Fruit fly (Drosophila melanogaster) whole organism, embryonic: Measurements from ENCODE around the gene WASp.

Experiments used
- Awh ChIP-seq: fragments of 200-800 bp; sonication (Bioruptor generic); IDR thresholded peaks from 2 replicates; pipeline ENCODE4, ENCODE4 v1.3.6; 2022; ENCODE audit warnings: missing biosample characterization, missing genetic modification characterization
- CG10431 ChIP-seq: fragments of 200-800 bp; sonication (Bioruptor generic); optimal IDR thresholded peaks from 3 replicates; lab custom pipeline; 2018; ENCODE audit warnings: missing biosample characterization, mild to moderate bottlenecking, missing genetic modification characterization
- CG11456 ChIP-seq: fragments of 200-800 bp; sonication (Bioruptor generic); IDR thresholded peaks from 3 replicates; pipeline ENCODE4 v1.3.6; 2022; ENCODE audit warnings: missing biosample characterization, missing genetic modification characterization
- CG13894 ChIP-seq: fragments of 200-800 bp; sonication (Bioruptor generic); optimal IDR thresholded peaks from 3 replicates; lab custom pipeline; 2018; ENCODE audit warnings: missing biosample characterization, mild to moderate bottlenecking, missing genetic modification characterization, moderate library complexity
- CG18619 ChIP-seq: fragments of 200-800 bp; sonication (Bioruptor generic); optimal IDR thresholded peaks from 3 replicates; lab custom pipeline; 2017; ENCODE audit warnings: missing biosample characterization, mild to moderate bottlenecking, missing genetic modification characterization
- CG2199 ChIP-seq: fragments of 200-800 bp; sonication (Bioruptor generic); IDR thresholded peaks from 3 replicates; pipeline ENCODE4 v1.3.6; 2022; ENCODE audit warnings: missing biosample characterization, missing genetic modification characterization
- CG31365 ChIP-seq: fragments of 200-800 bp; sonication (Bioruptor generic); optimal IDR thresholded peaks from 2 replicates; lab custom pipeline; 2018; ENCODE audit warnings: missing biosample characterization, mild to moderate bottlenecking, missing genetic modification characterization
- CG33213 ChIP-seq: fragments of 200-800 bp; sonication (Bioruptor generic); optimal IDR thresholded peaks from 3 replicates; lab custom pipeline; 2016; ENCODE audit warnings: missing biosample characterization, missing genetic modification characterization
- CG4328 ChIP-seq: fragments of 200-800 bp; sonication (Bioruptor generic); optimal IDR thresholded peaks from 3 replicates; lab custom pipeline; 2017; ENCODE audit warnings: missing biosample characterization, missing genetic modification reagents, missing genetic modification characterization
- CG4404 ChIP-seq: fragments of 200-800 bp; sonication (Bioruptor generic); IDR thresholded peaks from 2 replicates; pipeline ENCODE4 v1.3.6; 2022; ENCODE audit warnings: missing biosample characterization, missing genetic modification characterization
- CG4424 ChIP-seq: fragments of 200-800 bp; sonication (Bioruptor generic); optimal IDR thresholded peaks from 3 replicates; lab custom pipeline; 2016; ENCODE audit warnings: missing biosample characterization, missing genetic modification characterization
- CG4820 ChIP-seq: fragments of 200-800 bp; sonication (Bioruptor generic); optimal IDR thresholded peaks from 3 replicates; lab custom pipeline; 2016; ENCODE audit warnings: missing biosample characterization, missing genetic modification characterization
- CG4854 ChIP-seq: fragments of 200-800 bp; sonication (Bioruptor generic); optimal IDR thresholded peaks from 2 replicates; lab custom pipeline; 2016; ENCODE audit warnings: missing biosample characterization, missing genetic modification characterization, inconsistent platforms
- CG6272 ChIP-seq: fragments of 200-800 bp; sonication (Bioruptor generic); IDR thresholded peaks from 2 replicates; pipeline ENCODE4 v1.3.6; 2022; ENCODE audit warnings: missing biosample characterization, missing genetic modification characterization
- CG6654 ChIP-seq: fragments of 200-800 bp; sonication (Bioruptor generic); optimal IDR thresholded peaks from 2 replicates; lab custom pipeline; 2017; ENCODE audit warnings: missing biosample characterization, mild to moderate bottlenecking, missing genetic modification characterization
- CG7271 ChIP-seq: fragments of 200-800 bp; sonication (Bioruptor generic); optimal IDR thresholded peaks from 2 replicates; lab custom pipeline; 2018; ENCODE audit warnings: missing biosample characterization, mild to moderate bottlenecking, missing genetic modification characterization, moderate library complexity
- CG7786 ChIP-seq: fragments of 200-800 bp; sonication (Bioruptor generic); optimal IDR thresholded peaks from 2 replicates; lab custom pipeline; 2016; ENCODE audit warnings: missing biosample characterization, missing genetic modification characterization
- CG7839 ChIP-seq: fragments of 200-800 bp; sonication (Bioruptor generic); optimal IDR thresholded peaks from 3 replicates; lab custom pipeline; 2018; ENCODE audit warnings: missing biosample characterization, mild to moderate bottlenecking, missing genetic modification characterization, moderate library complexity
- CG8478 ChIP-seq: fragments of >200 bp; optimal IDR thresholded peaks from 2 replicates; lab custom pipeline; 2018
- CTCF ChIP-seq: fragments of 200-800 bp; sonication (Bioruptor generic); optimal IDR thresholded peaks from 2 replicates; lab custom pipeline; 2017; ENCODE audit warnings: missing biosample characterization, mild to moderate bottlenecking, missing genetic modification characterization, moderate library complexity
- CoRest ChIP-seq: fragments of 200-800 bp; sonication (Bioruptor generic); optimal IDR thresholded peaks from 3 replicates; lab custom pipeline; 2018; ENCODE audit warnings: missing biosample characterization, mild to moderate bottlenecking, missing genetic modification characterization, moderate library complexity
- Dek ChIP-seq: fragments of 200-800 bp; sonication (Bioruptor generic); optimal IDR thresholded peaks from 3 replicates; lab custom pipeline; 2019; ENCODE audit warnings: missing biosample characterization, mild to moderate bottlenecking, missing genetic modification characterization, moderate library complexity
- Doc3 ChIP-seq: fragments of 200-800 bp; sonication (Bioruptor generic); IDR thresholded peaks from 3 replicates; pipeline ENCODE4 v1.3.6; 2022; ENCODE audit warnings: missing biosample characterization, missing genetic modification characterization; ENCODE audit not compliant: partially characterized antibody
- Dref ChIP-seq: fragments of 200-800 bp; sonication (Bioruptor generic); IDR thresholded peaks from 2 replicates; pipeline ENCODE4 v1.3.6; 2022; ENCODE audit warnings: missing biosample characterization, missing genetic modification characterization
- Elba2 ChIP-seq: fragments of 200-800 bp; sonication (Bioruptor generic); optimal IDR thresholded peaks from 3 replicates; lab custom pipeline; 2016; ENCODE audit warnings: missing biosample characterization, missing genetic modification characterization
- Ets65A ChIP-seq: fragments of 200-800 bp; sonication (Bioruptor generic); peaks from one replicate; lab custom pipeline; 2016; ENCODE audit warnings: missing biosample characterization, missing genetic modification characterization
- H15 ChIP-seq: fragments of 200-800 bp; sonication (Bioruptor generic); IDR thresholded peaks from 3 replicates; pipeline ENCODE4 v1.3.6; 2022; ENCODE audit warnings: missing biosample characterization, missing genetic modification characterization
- MTF-1 ChIP-seq: fragments of 200-800 bp; sonication (Bioruptor generic); optimal IDR thresholded peaks from 2 replicates; lab custom pipeline; 2018; ENCODE audit warnings: missing biosample characterization, mild to moderate bottlenecking, missing genetic modification characterization, borderline replicate concordance
- Myb ChIP-seq: fragments of 200-800 bp; sonication (Bioruptor generic); optimal IDR thresholded peaks from 2 replicates; lab custom pipeline; 2016; ENCODE audit warnings: missing biosample characterization, missing genetic modification characterization
- Nf-YA ChIP-seq: fragments of 200-800 bp; sonication (Bioruptor generic); IDR thresholded peaks from 2 replicates; pipeline ENCODE4 v1.3.6; 2022; ENCODE audit warnings: missing biosample characterization, missing genetic modification characterization
- Optix ChIP-seq: fragments of 200-800 bp; sonication (Bioruptor generic); IDR thresholded peaks from 3 replicates; pipeline ENCODE4 v1.3.6; 2022; ENCODE audit warnings: missing biosample characterization, missing genetic modification characterization
- Ravus ChIP-seq: fragments of 200-800 bp; sonication (Bioruptor generic); IDR thresholded peaks from 2 replicates; pipeline ENCODE4 v1.3.6; 2022; ENCODE audit warnings: missing biosample characterization, missing genetic modification characterization
- Six4 ChIP-seq: fragments of 200-800 bp; sonication (Bioruptor generic); optimal IDR thresholded peaks from 2 replicates; lab custom pipeline; 2016; ENCODE audit warnings: missing biosample characterization, missing genetic modification characterization
- Ssrp ChIP-seq: fragments of 200-800 bp; sonication (Bioruptor generic); optimal IDR thresholded peaks from 2 replicates; lab custom pipeline; 2018; ENCODE audit warnings: missing biosample characterization, mild to moderate bottlenecking, missing genetic modification characterization, moderate library complexity
- amos ChIP-seq: fragments of 200-800 bp; sonication (Bioruptor generic); IDR thresholded peaks from 2 replicates; pipeline ENCODE4 v1.3.6; 2022; ENCODE audit warnings: missing biosample characterization, missing genetic modification characterization; ENCODE audit not compliant: partially characterized antibody
- crol ChIP-seq: fragments of 200-800 bp; sonication (Bioruptor generic); IDR thresholded peaks from 2 replicates; pipeline ENCODE4 v1.3.6; 2022; ENCODE audit warnings: missing biosample characterization, missing genetic modification characterization
- dan ChIP-seq: fragments of 200-800 bp; sonication (Bioruptor generic); IDR thresholded peaks from 2 replicates; pipeline ENCODE4 v1.3.6; 2022; ENCODE audit warnings: missing biosample characterization, missing genetic modification characterization
- lbe ChIP-seq: fragments of 200-800 bp; sonication (Bioruptor generic); optimal IDR thresholded peaks from 2 replicates; lab custom pipeline; 2016; ENCODE audit warnings: missing biosample characterization, mild to moderate bottlenecking, missing genetic modification characterization
- lmd ChIP-seq: fragments of 200-800 bp; sonication (Bioruptor generic); IDR thresholded peaks from 2 replicates; pipeline ENCODE4 v1.3.6; 2022; ENCODE audit warnings: missing biosample characterization, missing genetic modification characterization
- mld ChIP-seq: fragments of 200-800 bp; sonication (Bioruptor generic); IDR thresholded peaks from 3 replicates; pipeline ENCODE4 v1.3.6; 2022; ENCODE audit warnings: missing biosample characterization, missing genetic modification characterization; ENCODE audit not compliant: partially characterized antibody
- nmo ChIP-seq: fragments of 200-800 bp; sonication (Bioruptor generic); optimal IDR thresholded peaks from 2 replicates; lab custom pipeline; 2018; ENCODE audit warnings: missing biosample characterization, mild to moderate bottlenecking, missing genetic modification characterization, moderate library complexity
- odd ChIP-seq: fragments of 200-800 bp; sonication (Bioruptor generic); optimal IDR thresholded peaks from 2 replicates; lab custom pipeline; 2017; ENCODE audit warnings: missing biosample characterization, mild to moderate bottlenecking, missing genetic modification characterization
- org-1 ChIP-seq: fragments of 200-800 bp; sonication (Bioruptor generic); optimal IDR thresholded peaks from 2 replicates; lab custom pipeline; 2017; ENCODE audit warnings: missing biosample characterization, missing genetic modification characterization
- pros ChIP-seq: fragments of 200-800 bp; sonication (Bioruptor generic); optimal IDR thresholded peaks from 3 replicates; lab custom pipeline; 2019; ENCODE audit warnings: missing biosample characterization, mild to moderate bottlenecking, missing genetic modification characterization, moderate library complexity
- rib ChIP-seq: fragments of 200-800 bp; sonication (Bioruptor generic); IDR thresholded peaks from 2 replicates; pipeline ENCODE4 v1.3.6; 2022; ENCODE audit warnings: missing biosample characterization, missing genetic modification characterization
- sima ChIP-seq: fragments of 200-800 bp; sonication (Bioruptor generic); optimal IDR thresholded peaks from 2 replicates; lab custom pipeline; 2016; ENCODE audit warnings: missing biosample characterization, missing genetic modification characterization
- so ChIP-seq: fragments of 200-800 bp; sonication (Bioruptor generic); IDR thresholded peaks from 3 replicates; pipeline ENCODE4 v1.3.6; 2022; ENCODE audit warnings: missing biosample characterization, missing genetic modification characterization
- trem ChIP-seq: fragments of 200-800 bp; optimal IDR thresholded peaks from 3 replicates; lab custom pipeline; 2019; ENCODE audit warnings: missing biosample characterization, mild to moderate bottlenecking, missing genetic modification characterization, moderate library complexity
- twi ChIP-seq: fragments of 200-800 bp; optimal IDR thresholded peaks from 2 replicates; lab custom pipeline; 2019; ENCODE audit warnings: missing biosample characterization, mild to moderate bottlenecking, missing genetic modification characterization, moderate library complexity
- vvl ChIP-seq: fragments of 200-800 bp; sonication (Bioruptor generic); IDR thresholded peaks from 2 replicates; pipeline ENCODE4 v1.3.6; 2022; ENCODE audit warnings: missing biosample characterization, missing genetic modification characterization
- zf30C ChIP-seq: fragments of 200-800 bp; sonication (Bioruptor generic); optimal IDR thresholded peaks from 3 replicates; lab custom pipeline; 2018; ENCODE audit warnings: missing biosample characterization, mild to moderate bottlenecking, missing genetic modification characterization

Gene WASp

DNA sequence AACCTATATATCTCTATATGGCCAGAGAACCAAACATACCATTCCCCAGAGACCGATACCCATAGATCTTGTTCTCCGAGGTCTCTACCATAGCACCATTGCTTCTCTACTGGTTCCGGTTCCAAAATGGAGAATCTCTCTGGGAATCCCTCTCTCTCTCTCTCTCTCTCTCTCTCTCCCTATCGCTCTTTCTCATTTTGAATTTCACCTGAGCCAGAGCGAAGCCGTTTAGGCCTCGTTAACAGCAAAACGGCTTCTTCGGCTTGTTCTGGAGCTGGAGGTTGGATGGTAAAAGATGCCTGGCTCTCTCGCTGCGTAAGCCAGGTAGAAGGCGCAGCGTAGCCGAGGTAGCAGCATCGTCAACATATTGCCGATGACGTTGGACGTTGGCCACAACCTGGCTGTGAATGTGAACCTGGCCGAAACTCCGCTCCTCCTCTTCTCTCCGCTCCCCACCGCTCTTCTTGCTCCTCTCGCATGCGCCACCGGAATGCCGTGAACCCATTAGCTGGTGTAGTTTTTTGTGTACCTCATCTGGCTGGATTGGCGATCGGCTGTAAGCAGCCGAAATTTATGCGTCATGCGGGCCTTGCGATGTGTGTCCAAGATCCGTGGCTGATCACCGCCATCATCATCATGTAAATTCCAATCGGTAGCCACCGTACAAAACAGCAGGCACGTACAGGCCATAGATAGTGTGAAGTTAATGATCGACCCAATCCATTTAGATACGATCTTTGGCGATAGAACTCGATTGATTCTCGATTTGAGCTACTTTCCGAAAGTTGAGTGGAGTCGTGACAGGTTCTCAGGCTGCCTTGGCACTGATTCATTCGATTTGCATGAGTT is 29.7 kb upstream of the WASp start:
- TF ChIP-seq CoRest (tag; lab: Kevin White, UChicago): no peak
- peak; percentile 18; the same call in 1 of the 3 replicates for TF ChIP-seq Doc3 (GFP tag; lab: Robert Waterston, UW)
- TF ChIP-seq Dref (GFP tag; lab: Robert Waterston, UW): no peak
- peak; percentile 41; the same call in 1 of the 3 replicates for TF ChIP-seq CG2199 (GFP tag; lab: Robert Waterston, UW)
- TF ChIP-seq Optix (GFP tag; lab: Robert Waterston, UW): no peak
- no peak for TF ChIP-seq lmd (GFP tag; lab: Robert Waterston, UW)
- TF ChIP-seq CG4424 (GFP tag; lab: Kevin White, UChicago): no peak
- TF ChIP-seq CG4328 (GFP tag; lab: Kevin White, UChicago): no peak
- TF ChIP-seq zf30C (GFP tag; lab: Kevin White, UChicago): no peak
- TF ChIP-seq CG6654 (GFP tag; lab: Kevin White, UChicago): no peak
- no peak for TF ChIP-seq CG7786
- TF ChIP-seq Dek (tag; lab: Kevin White, UChicago): no peak
- no peak for TF ChIP-seq Nf-YA
- TF ChIP-seq Myb (GFP tag; lab: Kevin White, UChicago): no peak
- TF ChIP-seq CG33213 (GFP tag; lab: Kevin White, UChicago): no peak
- no peak for TF ChIP-seq Elba2 (GFP tag; lab: Kevin White, UChicago)
- TF ChIP-seq nmo (GFP tag; lab: Kevin White, UChicago): no peak
- no peak for TF ChIP-seq org-1 (GFP tag; lab: Kevin White, UChicago)
- TF ChIP-seq H15 (GFP tag; lab: Robert Waterston, UW): no peak
- TF ChIP-seq CG7839 (tag; lab: Kevin White, UChicago): no peak
- peak; percentile 39 for TF ChIP-seq pros (GFP tag; lab: Kevin White, UChicago)
- no peak for TF ChIP-seq sima (GFP tag; lab: Kevin White, UChicago)
- TF ChIP-seq amos (GFP tag; lab: Robert Waterston, UW): no peak
- peak; percentile 39 for TF ChIP-seq CG8478
- TF ChIP-seq CTCF: no peak
- TF ChIP-seq Ravus (GFP tag; lab: Robert Waterston, UW): peak; percentile 58; the same call in 1 of the 2 replicates
- TF ChIP-seq odd: no peak
- TF ChIP-seq CG6272: no peak
- TF ChIP-seq MTF-1: no peak
- TF ChIP-seq vvl (GFP tag; lab: Robert Waterston, UW): peak; percentile 39; the same call in 1 of the 2 replicates
- no peak for TF ChIP-seq CG4820 (GFP tag; lab: Kevin White, UChicago)
- TF ChIP-seq twi (tag; lab: Kevin White, UChicago): no peak
- no peak for TF ChIP-seq CG4854 (GFP tag; lab: Kevin White, UChicago)
- TF ChIP-seq CG10431 (GFP tag; lab: Kevin White, UChicago): no peak
- peak; percentile 50; the same call in 1 of the 3 replicates for TF ChIP-seq so (GFP tag; lab: Robert Waterston, UW)
- no peak for TF ChIP-seq CG4404
- TF ChIP-seq Six4 (GFP tag; lab: Kevin White, UChicago): no peak
- TF ChIP-seq crol (GFP tag; lab: Robert Waterston, UW): peak; percentile 78
- TF ChIP-seq Ets65A (GFP tag; lab: Kevin White, UChicago): no peak
- TF ChIP-seq CG7271 (tag; lab: Kevin White, UChicago): no peak
- no peak for TF ChIP-seq CG18619 (GFP tag; lab: Kevin White, UChicago)
- peak; percentile 74 for TF ChIP-seq lbe (GFP tag; lab: Kevin White, UChicago)
- TF ChIP-seq CG11456: no peak
- no peak for TF ChIP-seq dan (GFP tag; lab: Robert Waterston, UW)
- no peak for TF ChIP-seq CG31365
- 0 out of 3 replicates have a peak, but pooled peaks have one; percentile 17 for TF ChIP-seq mld (GFP tag; lab: Robert Waterston, UW)
- no peak for TF ChIP-seq rib (GFP tag; lab: Robert Waterston, UW)
- no peak for TF ChIP-seq trem (tag; lab: Kevin White, UChicago)
- TF ChIP-seq Ssrp (tag; lab: Kevin White, UChicago): no peak
- TF ChIP-seq CG13894: peak; percentile 18
- peak; percentile 16; the same call in 1 of the 2 replicates for TF ChIP-seq Awh (GFP tag; lab: Robert Waterston, UW)
